Fruit fly (Drosophila melanogaster): ENCODE results near the gene CG11563.

CG11563 gene

dm6 chr3R:31743279-31743678, 6.4 kb downstream of the CG11563 start, which contains the start of gene Tbca (continued):
- TF ChIP-seq fd64A (GFP tag; optimal IDR thresholded peaks at IDR 0.05) = no peak
- no peak for TF ChIP-seq Side (GFP tag; optimal IDR thresholded peaks at IDR 0.05)
- no peak for TF ChIP-seq CG5245 (GFP tag; optimal IDR thresholded peaks at IDR 0.05)
- peak; percentile 87 for TF ChIP-seq Myb (GFP tag; optimal IDR thresholded peaks at IDR 0.05)
- TF ChIP-seq CG4820 (GFP tag; optimal IDR thresholded peaks at IDR 0.05) = no peak
- TF ChIP-seq trem (tag; optimal IDR thresholded peaks at IDR 0.05) = peak; percentile 34
- no peak for TF ChIP-seq CG3065 (GFP tag; optimal IDR thresholded peaks at IDR 0.05)
- TF ChIP-seq BEAF-32 (GFP tag; optimal IDR thresholded peaks at IDR 0.05) = peak; percentile 68
- peak; percentile 100 for TF ChIP-seq kay (GFP tag; optimal IDR thresholded peaks at IDR 0.05)
- TF ChIP-seq sna (GFP tag; IDR thresholded peaks at IDR 0.05; ENCODE audit: partially characterized antibody) = peak; percentile 55; the same call in 1 of the 2 replicates
- TF ChIP-seq Dp (GFP tag; optimal IDR thresholded peaks at IDR 0.05) = peak; percentile 98
- no peak for TF ChIP-seq Chrac-16 (GFP tag; optimal IDR thresholded peaks at IDR 0.05)
- TF ChIP-seq Opbp (GFP tag; IDR thresholded peaks at IDR 0.05; ENCODE audit: partially characterized antibody) = peak; percentile 55; the same call in 1 of the 3 replicates
- TF ChIP-seq slp2 (GFP tag; optimal IDR thresholded peaks at IDR 0.05) = no peak
- no peak for TF ChIP-seq zfh1 (GFP tag; IDR thresholded peaks at IDR 0.05)
- TF ChIP-seq CG15514 (GFP tag; optimal IDR thresholded peaks at IDR 0.05) = peak; percentile 99
- no peak for TF ChIP-seq ap (GFP tag; IDR thresholded peaks at IDR 0.05)
- peak; percentile 3 for TF ChIP-seq nom (GFP tag; optimal IDR thresholded peaks at IDR 0.05)
- TF ChIP-seq kah (GFP tag; optimal IDR thresholded peaks at IDR 0.05) = no peak
- peak; percentile 72 for TF ChIP-seq CG13287 (GFP tag; IDR thresholded peaks at IDR 0.05; ENCODE audit: partially characterized antibody)
- peak; percentile 64; the same call in 1 of the 2 replicates for TF ChIP-seq MBD-R2 (GFP tag; IDR thresholded peaks at IDR 0.05)
- no peak for TF ChIP-seq CG12236 (GFP tag; optimal IDR thresholded peaks at IDR 0.05)
- TF ChIP-seq CG18011 (GFP tag; optimal IDR thresholded peaks at IDR 0.05) = no peak
- no peak for TF ChIP-seq tin (GFP tag; optimal IDR thresholded peaks at IDR 0.05)
- peak; percentile 24; the same call in 1 of the 2 replicates for TF ChIP-seq unc-4 (GFP tag; IDR thresholded peaks at IDR 0.05; ENCODE audit: partially characterized antibody)
- TF ChIP-seq Sry-δ (GFP tag; optimal IDR thresholded peaks at IDR 0.05) = peak; percentile 51
- no peak for TF ChIP-seq Taf1 (GFP tag; IDR thresholded peaks at IDR 0.05)
- no peak for TF ChIP-seq CG13894 (tag; optimal IDR thresholded peaks at IDR 0.05)
- no peak for TF ChIP-seq da (GFP tag; optimal IDR thresholded peaks at IDR 0.05)
- no peak for TF ChIP-seq Ada2b (GFP tag; IDR thresholded peaks at IDR 0.05)
- peak; percentile 61 for TF ChIP-seq Bgb (GFP tag; IDR thresholded peaks at IDR 0.05; ENCODE audit: partially characterized antibody)
- TF ChIP-seq pfk (GFP tag; optimal IDR thresholded peaks at IDR 0.05) = peak; percentile 97
- TF ChIP-seq CG1529 (GFP tag; optimal IDR thresholded peaks at IDR 0.05) = no peak
- TF ChIP-seq CG42726 (GFP tag; IDR thresholded peaks at IDR 0.05; ENCODE audit: partially characterized antibody) = peak; percentile 31; the same call in 1 of the 2 replicates
- TF ChIP-seq Hmr (GFP tag; optimal IDR thresholded peaks at IDR 0.05) = no peak

DNA sequence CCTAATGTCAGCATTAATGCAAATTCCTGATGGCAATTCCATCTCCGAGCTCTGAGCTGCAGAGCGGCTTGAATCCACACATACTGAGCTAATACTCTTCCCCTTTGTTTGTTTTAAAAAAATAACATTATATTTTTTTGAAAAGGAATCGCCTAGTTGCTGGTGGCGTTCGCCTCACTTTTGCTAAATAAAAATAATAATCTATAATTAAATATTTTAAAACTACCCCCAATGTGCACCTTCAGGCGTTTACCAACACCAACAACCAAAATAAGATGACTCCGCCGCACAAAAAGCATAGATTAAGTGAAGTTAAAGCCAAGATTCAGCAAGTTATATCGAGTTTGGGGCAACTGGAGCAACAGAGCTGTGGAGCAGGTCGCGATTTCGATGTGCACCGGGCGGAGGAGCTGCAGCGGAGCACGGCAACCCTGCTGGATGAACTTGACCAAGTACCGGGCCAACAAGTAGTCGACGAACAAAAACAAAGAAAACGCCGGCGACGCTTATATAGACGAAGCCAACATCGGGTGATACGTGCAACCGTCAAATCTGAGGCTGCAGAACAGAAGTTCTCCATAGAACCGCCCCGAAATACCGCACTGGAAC, 7.3 kb downstream of the CG11563 start, which contains the start of gene CG1896:
TSS of gene CG1896 (plus strand) at position 239 of the 609 bp plus-strand sequence.
- TF ChIP-seq croc (GFP tag; conservative IDR thresholded peaks at IDR 0.05) = peak; percentile 28; the same call in 1 of the 3 replicates
- TF ChIP-seq Deaf1 (tag; optimal IDR thresholded peaks at IDR 0.05) = peak; percentile 2
- TF ChIP-seq CG18476 (GFP tag; optimal IDR thresholded peaks at IDR 0.05) = peak; percentile 46
- TF ChIP-seq Chrac-16 (GFP tag; optimal IDR thresholded peaks at IDR 0.05) = peak; percentile 31
- TF ChIP-seq Max (GFP tag; optimal IDR thresholded peaks at IDR 0.05) = peak; percentile 30
- peak; percentile 63 for TF ChIP-seq gem (tag; optimal IDR thresholded peaks at IDR 0.05)
- TF ChIP-seq CG10654 (GFP tag; optimal IDR thresholded peaks at IDR 0.05) = peak; percentile 45
- 0 out of 2 replicates have a peak, but pooled peaks have one; percentile 23 for TF ChIP-seq CG13287 (GFP tag; IDR thresholded peaks at IDR 0.05; ENCODE audit: partially characterized antibody)
- TF ChIP-seq CG12769 (tag; optimal IDR thresholded peaks at IDR 0.05) = no peak
- peak; percentile 49 for TF ChIP-seq CG12391 (tag; optimal IDR thresholded peaks at IDR 0.05)
- peak; percentile 24 for TF ChIP-seq CG13424 (tag; optimal IDR thresholded peaks at IDR 0.05)
- TF ChIP-seq ewg (GFP tag; optimal IDR thresholded peaks at IDR 0.05) = peak; percentile 26
- TF ChIP-seq tin (GFP tag; optimal IDR thresholded peaks at IDR 0.05) = peak; percentile 48
- peak; percentile 36 for TF ChIP-seq PHDP (tag; optimal IDR thresholded peaks at IDR 0.05)
- 0 out of 2 replicates have a peak, but pooled peaks have one; percentile 39 for TF ChIP-seq chm (GFP tag; IDR thresholded peaks at IDR 0.05)
- peak; percentile 26 for TF ChIP-seq CG18011 (GFP tag; optimal IDR thresholded peaks at IDR 0.05)
- no peak for TF ChIP-seq eve (GFP tag; optimal IDR thresholded peaks at IDR 0.05)
- peak; percentile 44 for TF ChIP-seq CG7839 (tag; optimal IDR thresholded peaks at IDR 0.05)
